Worm (Caenorhabditis elegans): ENCODE measurements around the gene dct-15.
A peak's percentile ranks its signal among the peaks of the same experiment; 100 is the strongest.

dct-15 gene

DNA sequence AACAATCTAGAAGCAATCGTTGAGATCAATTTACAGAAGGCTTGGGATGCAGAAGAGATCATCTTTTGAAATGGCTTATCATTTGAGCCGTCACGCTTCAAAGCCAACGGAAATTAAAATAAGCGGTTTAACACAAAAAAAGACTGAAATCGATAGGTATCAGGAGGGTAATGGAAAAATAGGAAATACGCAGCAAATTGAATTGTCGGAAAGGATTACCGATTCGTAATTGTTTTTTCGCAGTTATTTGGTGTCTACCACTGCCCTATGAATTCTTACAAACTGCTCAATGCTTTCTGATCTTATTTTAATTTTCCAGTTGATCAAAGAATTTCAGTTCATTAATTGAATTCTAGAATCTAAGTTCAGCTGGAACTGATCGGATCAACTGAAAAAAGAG, 954 bp upstream of the dct-15 start:
- TF ChIP-seq sma-9 (GFP tag; optimal IDR thresholded peaks at IDR 0.05) (no peak), sma-9 (tag; optimal IDR thresholded peaks at IDR 0.05) (no peak), ceh-82 (tag; optimal IDR thresholded peaks at IDR 0.05) (no peak)

DNA sequence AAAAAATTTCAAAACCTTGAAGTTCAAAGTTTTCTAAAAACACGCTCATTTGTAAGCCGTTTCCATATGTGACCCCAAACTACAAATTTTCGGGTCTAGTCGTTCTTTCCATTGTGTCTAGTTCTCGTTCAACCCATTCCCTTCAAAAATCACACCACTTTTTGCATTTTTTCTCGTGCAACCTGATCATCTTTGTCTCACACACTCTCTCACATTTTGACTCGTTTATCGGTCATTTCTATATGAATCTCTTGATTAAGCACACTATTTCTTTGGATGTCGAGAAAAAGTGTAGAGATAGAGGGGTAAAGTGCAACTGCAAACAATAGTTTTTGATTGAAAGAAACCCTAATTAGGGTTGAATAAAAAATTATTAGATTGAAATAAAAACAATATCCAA, 7.0 kb downstream of the dct-15 start:
- TF ChIP-seq snpc-4 (tag; optimal IDR thresholded peaks at IDR 0.05): no peak
- peak; percentile 88 for TF ChIP-seq sma-9 (GFP tag; optimal IDR thresholded peaks at IDR 0.05)
- TF ChIP-seq sma-9 (tag; optimal IDR thresholded peaks at IDR 0.05): no peak
- peak; percentile 52 for TF ChIP-seq gmeb-1 (tag; optimal IDR thresholded peaks at IDR 0.05)
- peak; percentile 9 for TF ChIP-seq nhr-21 (tag; optimal IDR thresholded peaks at IDR 0.05)
- peak in 1 of 2 experiments; percentile 28 for TF ChIP-seq mdl-1 (tag; optimal IDR thresholded peaks at IDR 0.05)
- TF ChIP-seq fos-1 (tag; optimal IDR thresholded peaks at IDR 0.05): peak; percentile 85
- no peak for TF ChIP-seq nhr-12 (tag; optimal IDR thresholded peaks at IDR 0.05)
- TF ChIP-seq nhr-129 (tag; optimal IDR thresholded peaks at IDR 0.05): peak; percentile 62
- peak; percentile 51 for TF ChIP-seq lin-13 (GFP tag; optimal IDR thresholded peaks at IDR 0.05)
- peak; percentile 22 for TF ChIP-seq egl-27 (tag; optimal IDR thresholded peaks at IDR 0.05)
- peak; percentile 65 for TF ChIP-seq nhr-25 (tag; optimal IDR thresholded peaks at IDR 0.05)
- TF ChIP-seq lsy-2 (tag; optimal IDR thresholded peaks at IDR 0.05): peak in 1 of 2 experiments; percentile 67
- TF ChIP-seq mbf-1 (tag; optimal IDR thresholded peaks at IDR 0.05): no peak
- TF ChIP-seq mab-5 (tag; optimal IDR thresholded peaks at IDR 0.05): peak; percentile 16
- TF ChIP-seq crh-2 (tag; optimal IDR thresholded peaks at IDR 0.05): peak; percentile 81
- peak; percentile 79 for TF ChIP-seq F13H6.1 (tag; optimal IDR thresholded peaks at IDR 0.05)
- TF ChIP-seq nhr-6 (tag; optimal IDR thresholded peaks at IDR 0.05): peak; percentile 8
- TF ChIP-seq blmp-1 (tag; optimal IDR thresholded peaks at IDR 0.05; ENCODE audit: insufficient read depth): peak; percentile 37
- TF ChIP-seq nhr-11 (tag; optimal IDR thresholded peaks at IDR 0.05): no peak
- TF ChIP-seq C34F6.9 (tag; optimal IDR thresholded peaks at IDR 0.05): peak; percentile 58
- peak; percentile 60 for TF ChIP-seq sma-3 (GFP tag; optimal IDR thresholded peaks at IDR 0.05)

DNA sequence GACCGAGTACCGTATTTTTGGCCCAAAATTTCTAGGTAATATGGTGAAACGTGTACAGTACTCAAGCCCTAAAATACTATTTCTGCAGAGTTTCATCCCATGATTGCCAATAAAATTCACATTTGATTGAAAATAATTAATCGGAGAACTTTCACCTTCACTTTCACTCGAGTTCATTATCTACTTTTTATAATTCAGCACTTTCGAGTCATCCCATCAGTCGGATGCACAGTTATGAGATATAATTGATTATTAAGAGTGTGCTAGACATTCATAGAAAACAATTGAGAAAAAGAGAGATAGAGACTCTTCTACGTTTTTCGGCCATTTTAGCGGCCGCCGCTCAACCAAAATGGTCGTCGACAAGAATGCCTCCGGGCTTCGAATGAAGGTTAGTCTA, 7.8 kb downstream of the dct-15 start, which contains the start of gene fat-3:
Gene fat-3 (plus strand): TSS at position 313 of the 400 bp plus-strand sequence.
- TF ChIP-seq ztf-4 (tag; optimal IDR thresholded peaks at IDR 0.05) (no peak), blmp-1 (tag; optimal IDR thresholded peaks at IDR 0.05; ENCODE audit: insufficient read depth) (peak; percentile 91), nhr-21 (tag; optimal IDR thresholded peaks at IDR 0.05) (no peak), lsy-2 (tag; optimal IDR thresholded peaks at IDR 0.05) (peak in 1 of 2 experiments; percentile 24), C34F6.9 (tag; optimal IDR thresholded peaks at IDR 0.05) (peak; percentile 30), sma-9 (GFP tag; optimal IDR thresholded peaks at IDR 0.05) (peak; percentile 62), sma-9 (tag; optimal IDR thresholded peaks at IDR 0.05) (no peak), nhr-10 (tag; optimal IDR thresholded peaks at IDR 0.05) (no peak), crh-2 (tag; optimal IDR thresholded peaks at IDR 0.05) (peak; percentile 33), F13H6.1 (tag; optimal IDR thresholded peaks at IDR 0.05) (peak; percentile 1), fos-1 (tag; optimal IDR thresholded peaks at IDR 0.05) (peak; percentile 72)

DNA sequence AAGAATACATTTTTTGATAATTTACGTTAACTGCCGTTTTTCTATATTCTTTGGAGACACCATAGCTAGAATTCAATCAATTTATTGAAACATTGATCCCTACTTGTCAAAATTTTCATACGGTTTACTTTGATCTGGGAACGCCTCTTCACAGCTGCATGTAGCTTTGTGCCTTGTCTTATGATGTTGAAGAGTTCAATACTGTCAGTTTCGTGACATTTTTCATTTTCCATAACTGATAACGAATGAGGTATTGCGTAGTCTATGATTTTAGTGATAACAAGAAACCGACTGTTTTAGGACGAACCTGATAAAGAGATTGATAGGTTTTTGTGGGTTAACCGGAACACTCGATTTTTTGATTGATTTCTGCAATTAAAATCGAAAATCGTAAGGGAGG, 9.1 kb downstream of the dct-15 start:
- TF ChIP-seq crh-2 (tag; optimal IDR thresholded peaks at IDR 0.05) (peak; percentile 78), sma-3 (GFP tag; optimal IDR thresholded peaks at IDR 0.05) (peak; percentile 24), elt-3 (tag; optimal IDR thresholded peaks at IDR 0.05) (no peak), ztf-4 (tag; optimal IDR thresholded peaks at IDR 0.05) (no peak), nhr-129 (tag; optimal IDR thresholded peaks at IDR 0.05) (peak; percentile 21), gmeb-1 (tag; optimal IDR thresholded peaks at IDR 0.05) (peak; percentile 48), sma-9 (GFP tag; optimal IDR thresholded peaks at IDR 0.05) (peak; percentile 83), sma-9 (tag; optimal IDR thresholded peaks at IDR 0.05) (no peak), mdl-1 (tag; optimal IDR thresholded peaks at IDR 0.05) (no peak), Y55F3AM.14 (GFP tag; optimal IDR thresholded peaks at IDR 0.05) (no peak), fos-1 (tag; optimal IDR thresholded peaks at IDR 0.05) (peak; percentile 91), sem-4 (tag; optimal IDR thresholded peaks at IDR 0.05) (no peak), mab-5 (tag; optimal IDR thresholded peaks at IDR 0.05) (no peak), F13H6.1 (tag; optimal IDR thresholded peaks at IDR 0.05) (peak; percentile 25), ZK546.5 (tag; optimal IDR thresholded peaks at IDR 0.05) (no peak), nhr-237 (tag; optimal IDR thresholded peaks at IDR 0.05) (no peak), blmp-1 (tag; optimal IDR thresholded peaks at IDR 0.05; ENCODE audit: insufficient read depth) (peak; percentile 34), alr-1 (tag; optimal IDR thresholded peaks at IDR 0.05) (no peak), ztf-1 (GFP tag; conservative IDR thresholded peaks at IDR 0.05) (no peak), snpc-4 (tag; optimal IDR thresholded peaks at IDR 0.05) (no peak)

DNA sequence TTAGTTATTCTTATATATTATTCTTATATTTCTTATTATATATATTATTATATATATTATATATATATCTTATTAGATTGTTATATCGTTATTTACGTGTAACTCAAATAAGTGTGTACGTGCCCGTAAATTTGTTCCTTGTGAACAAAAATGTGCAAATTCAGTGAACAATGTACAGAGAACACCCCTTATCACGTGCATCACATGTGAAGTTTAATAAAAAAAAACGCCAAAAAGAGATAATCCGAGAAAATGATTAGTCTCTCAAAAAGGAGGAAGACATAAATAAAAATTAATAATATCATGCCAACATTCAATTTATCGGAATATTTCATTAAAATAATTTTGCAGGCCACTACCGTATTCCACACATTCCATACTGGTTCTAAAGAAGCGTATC, 10.9 kb downstream of the dct-15 start:
- TF ChIP-seq gmeb-1 (tag; optimal IDR thresholded peaks at IDR 0.05) (no peak), sma-9 (GFP tag; optimal IDR thresholded peaks at IDR 0.05) (peak; percentile 14), sma-9 (tag; optimal IDR thresholded peaks at IDR 0.05) (no peak)

All from whole organism, L2 larva.